Worm (Caenorhabditis elegans) whole organism, L4 larva: ENCODE results near the gene ZK822.1.
A peak's percentile ranks its signal among the peaks of the same experiment; 100 is the strongest.

ENCODE experiments used
- F10B5.3 ChIP-seq: sonication (generic microtip); optimal IDR thresholded peaks from 2 replicates; lab custom pipeline; 2016; ENCODE audit warnings: mild to moderate bottlenecking, missing genetic modification characterization, missing compliant biosample characterization
- F44E2.7 ChIP-seq: fragments of 200-800 bp; sonication (Bioruptor generic); IDR thresholded peaks from 2 replicates; pipeline ENCODE4 v2.1.2; 2022; ENCODE audit warnings: missing genetic modification characterization, missing compliant biosample characterization
- F49E8.2 ChIP-seq: sonication (generic microtip); optimal IDR thresholded peaks from 2 replicates; lab custom pipeline; 2016; ENCODE audit warnings: missing compliant biosample characterization, mild to moderate bottlenecking, missing genetic modification characterization, borderline replicate concordance
- R02D3.7 ChIP-seq: fragments of 150-350 bp; sonication (generic microtip); optimal IDR thresholded peaks from 3 replicates; lab custom pipeline; 2014; ENCODE audit warnings: missing biosample characterization, missing genetic modification characterization
- Y48G9A.11 ChIP-seq: fragments of 200-800 bp; sonication (Bioruptor generic); IDR thresholded peaks from 2 replicates; pipeline ENCODE4 v1.3.6; 2022; ENCODE audit warnings: missing genetic modification reagents, missing genetic modification characterization, missing compliant biosample characterization
- aha-1 ChIP-seq: fragments of 150-350 bp; peaks from one replicate; lab custom pipeline; 2014; ENCODE audit warnings: missing biosample characterization, missing genetic modification characterization
- ama-1 ChIP-seq: fragments of 150-350 bp; optimal IDR thresholded peaks from 2 replicates; lab custom pipeline; 2014; ENCODE audit warnings: inconsistent platforms, mixed read lengths
- arid-1 ChIP-seq: fragments of 200-800 bp; sonication (Bioruptor generic); conservative IDR thresholded peaks from 2 replicates; pipeline ENCODE4 v1.3.6; 2022; ENCODE audit warnings: missing genetic modification reagents, missing genetic modification characterization, missing compliant biosample characterization
- ceh-20 ChIP-seq: fragments of 200-800 bp; sonication (Bioruptor generic); IDR thresholded peaks from 2 replicates; pipeline ENCODE4 v1.3.6; 2022; ENCODE audit warnings: missing genetic modification reagents, missing genetic modification characterization, missing compliant biosample characterization
- ceh-62 ChIP-seq: sonication (generic microtip); optimal IDR thresholded peaks from 2 replicates; lab custom pipeline; 2017; ENCODE audit warnings: missing biosample characterization, missing genetic modification characterization
- daf-16 ChIP-seq, 3 experiments: sonication (generic microtip); optimal IDR thresholded peaks; 2 replicates each; lab custom pipeline; 2016 to 2017; ENCODE audit warnings: missing genetic modification characterization in 3 of 3, missing genetic modification reagents in 3 of 3, mild to moderate bottlenecking in 2 of 3, missing compliant biosample characterization in 2 of 3, missing biosample characterization in 1 of 3, moderate library complexity in 1 of 3
- dmd-6 ChIP-seq: fragments of 200-800 bp; sonication (Bioruptor generic); IDR thresholded peaks from 2 replicates; pipeline ENCODE4 v1.3.6; 2022; ENCODE audit warnings: missing genetic modification reagents, missing genetic modification characterization, missing compliant biosample characterization
- egl-27 ChIP-seq: sonication (generic microtip); optimal IDR thresholded peaks from 3 replicates; lab custom pipeline; 2017; ENCODE audit warnings: missing biosample characterization, missing genetic modification reagents, missing genetic modification characterization
- fkh-10 ChIP-seq: fragments of 150-350 bp; optimal IDR thresholded peaks from 2 replicates; lab custom pipeline; 2014; ENCODE audit warnings: missing biosample characterization, missing genetic modification reagents, missing genetic modification characterization
- gei-8 ChIP-seq: fragments of 200-800 bp; sonication (Bioruptor generic); optimal IDR thresholded peaks from 2 replicates; lab custom pipeline; 2018; ENCODE audit warnings: mild to moderate bottlenecking, missing genetic modification characterization, missing compliant biosample characterization
- hlh-11 ChIP-seq: fragments of 200-800 bp; sonication (Bioruptor generic); optimal IDR thresholded peaks from 2 replicates; lab custom pipeline; 2018; ENCODE audit warnings: mild to moderate bottlenecking, missing genetic modification characterization, missing compliant biosample characterization
- hmg-1.1 ChIP-seq: fragments of 200-800 bp; sonication (Bioruptor generic); IDR thresholded peaks from 2 replicates; pipeline ENCODE4 v1.3.6; 2022; ENCODE audit warnings: missing genetic modification reagents, missing genetic modification characterization, missing compliant biosample characterization
- lim-7 ChIP-seq: fragments of 200-800 bp; sonication (Bioruptor generic); IDR thresholded peaks from 2 replicates; pipeline ENCODE4 v1.3.6; 2022; ENCODE audit warnings: missing genetic modification characterization, missing compliant biosample characterization
- lin-15B ChIP-seq: fragments of 150-350 bp; sonication (generic microtip); optimal IDR thresholded peaks from 3 replicates; lab custom pipeline; 2014; ENCODE audit warnings: missing biosample characterization, missing genetic modification characterization
- lin-38 ChIP-seq: fragments of 200-800 bp; sonication (Bioruptor generic); IDR thresholded peaks from 2 replicates; pipeline ENCODE4 v1.3.6; 2022; ENCODE audit warnings: missing genetic modification reagents, missing genetic modification characterization, missing compliant biosample characterization
- lsy-2 ChIP-seq, 2 experiments: fragments of 150-350 bp in 1 of 2; sonication (generic microtip) in 1 of 2; optimal IDR thresholded peaks; 2 replicates each; lab custom pipeline; 2014 to 2017; ENCODE audit warnings: missing biosample characterization in 2 of 2, missing genetic modification characterization in 2 of 2
- madf-9 ChIP-seq: fragments of 200-800 bp; sonication (Bioruptor generic); conservative IDR thresholded peaks from 2 replicates; pipeline ENCODE4 v1.3.6; 2022; ENCODE audit warnings: missing genetic modification reagents, missing genetic modification characterization, missing compliant biosample characterization
- mdl-1 ChIP-seq, 2 experiments: fragments of 150-350 bp in 1 of 2; sonication (generic microtip) in 1 of 2; optimal IDR thresholded peaks; 2 replicates each; lab custom pipeline; 2014 to 2017; ENCODE audit warnings: missing biosample characterization in 2 of 2, missing genetic modification characterization in 2 of 2
- mdt-29 ChIP-seq: fragments of 200-800 bp; sonication (Bioruptor generic); IDR thresholded peaks from 2 replicates; pipeline ENCODE4 v1.3.6; 2022; ENCODE audit warnings: missing genetic modification reagents, missing genetic modification characterization, missing compliant biosample characterization
- mxl-3 ChIP-seq: fragments of 200-800 bp; sonication (Bioruptor generic); optimal IDR thresholded peaks from 2 replicates; lab custom pipeline; 2018; ENCODE audit warnings: mild to moderate bottlenecking, missing genetic modification characterization, missing compliant biosample characterization
- nhr-102 ChIP-seq: sonication (generic microtip); optimal IDR thresholded peaks from 2 replicates; lab custom pipeline; 2016; ENCODE audit warnings: mild to moderate bottlenecking, missing genetic modification characterization, moderate library complexity, missing compliant biosample characterization
- nhr-11 ChIP-seq: fragments of 150-350 bp; optimal IDR thresholded peaks from 2 replicates; lab custom pipeline; 2014; ENCODE audit warnings: missing biosample characterization, missing genetic modification characterization
- nhr-28 ChIP-seq: fragments of 150-350 bp; optimal IDR thresholded peaks from 2 replicates; lab custom pipeline; 2014; ENCODE audit warnings: missing biosample characterization, missing genetic modification characterization
- nhr-42 ChIP-seq: fragments of 200-800 bp; sonication (Bioruptor generic); IDR thresholded peaks from 2 replicates; pipeline ENCODE4 v1.3.6; 2022; ENCODE audit warnings: missing genetic modification characterization, missing compliant biosample characterization
- nhr-6 ChIP-seq: fragments of 150-350 bp; optimal IDR thresholded peaks from 2 replicates; lab custom pipeline; 2014; ENCODE audit warnings: missing biosample characterization, missing genetic modification characterization
- pha-4 ChIP-seq, 2 experiments: fragments of 150-350 bp in 1 of 2; fragments of 200-800 bp in 1 of 2; sonication (Bioruptor generic) in 1 of 2; IDR thresholded peaks in 1 of 2; optimal IDR thresholded peaks in 1 of 2; 2 replicates each; pipeline versions ENCODE4 v1.3.6 to Lab custom; 2014 to 2022; ENCODE audit warnings: missing genetic modification characterization in 2 of 2, missing genetic modification reagents in 2 of 2, missing biosample characterization in 1 of 2, missing compliant biosample characterization in 1 of 2
- php-3 ChIP-seq: fragments of 200-800 bp; sonication (Bioruptor generic); IDR thresholded peaks from 2 replicates; pipeline ENCODE4 v1.3.6; 2022; ENCODE audit warnings: missing genetic modification reagents, missing genetic modification characterization, missing compliant biosample characterization
- rbr-2 ChIP-seq: sonication (generic microtip); optimal IDR thresholded peaks from 2 replicates; lab custom pipeline; 2016; ENCODE audit warnings: missing genotype, missing genetic modification characterization, missing compliant biosample characterization
- skn-1 ChIP-seq: fragments of 150-350 bp; optimal IDR thresholded peaks from 2 replicates; lab custom pipeline; 2014; ENCODE audit warnings: missing biosample characterization, missing genetic modification characterization
- snpc-4 ChIP-seq: fragments of 150-350 bp; optimal IDR thresholded peaks from 2 replicates; lab custom pipeline; 2014; ENCODE audit warnings: missing biosample characterization, missing genetic modification characterization
- spr-1 ChIP-seq: sonication (generic microtip); optimal IDR thresholded peaks from 2 replicates; lab custom pipeline; 2016; ENCODE audit warnings: mild to moderate bottlenecking, missing genetic modification characterization, missing compliant biosample characterization
- spr-3 ChIP-seq: fragments of 200-800 bp; sonication (Bioruptor generic); optimal IDR thresholded peaks from 2 replicates; lab custom pipeline; 2018; ENCODE audit warnings: mild to moderate bottlenecking, missing genetic modification characterization, missing compliant biosample characterization
- tra-1 ChIP-seq: fragments of 200-800 bp; sonication (Bioruptor generic); IDR thresholded peaks from 2 replicates; pipeline ENCODE4 v1.3.6; 2022; ENCODE audit warnings: missing genetic modification reagents, missing genetic modification characterization, missing compliant biosample characterization
- unc-62 ChIP-seq, 3 experiments: fragments of 150-350 bp in 1 of 3; sonication (generic microtip); optimal IDR thresholded peaks in 2 of 3; peaks in 1 of 3; 1 replicate in 1 of 3; 2 replicates in 2 of 3; lab custom pipeline; 2014 to 2017; ENCODE audit warnings: missing biosample characterization in 3 of 3, missing genetic modification characterization in 3 of 3, missing genetic modification reagents in 3 of 3, missing genotype in 1 of 3
- zag-1 ChIP-seq: fragments of 150-350 bp; optimal IDR thresholded peaks from 2 replicates; lab custom pipeline; 2014; ENCODE audit warnings: missing biosample characterization, missing genetic modification characterization
- zip-11 ChIP-seq: fragments of 200-800 bp; sonication (Bioruptor generic); IDR thresholded peaks from 2 replicates; pipeline ENCODE4 v1.3.6; 2022; ENCODE audit warnings: missing genetic modification characterization, missing compliant biosample characterization
- zip-2 ChIP-seq: fragments of 150-350 bp; optimal IDR thresholded peaks from 2 replicates; lab custom pipeline; 2014; ENCODE audit warnings: missing biosample characterization, missing genetic modification characterization
- ztf-7 ChIP-seq: fragments of 150-350 bp; optimal IDR thresholded peaks from 2 replicates; lab custom pipeline; 2014; ENCODE audit warnings: missing biosample characterization, missing genetic modification characterization

The ZK822.1 gene

ce11 chrIV:11961485-11962255 lies 39.7 kb upstream of the ZK822.1 start, which contains the start of gene ZK829.7 (continued):
- TF ChIP-seq nhr-102 (tag; lab: Kevin White, UChicago), result peak; percentile 53
- TF ChIP-seq lsy-2 (tag; optimal IDR thresholded peaks at IDR 0.05; lab: Kevin White, UChicago), result peak in 1 of 2 experiments; percentile 86
- no peak for TF ChIP-seq ceh-62 (tag; lab: Kevin White, UChicago)
- peak; percentile 41 for TF ChIP-seq fkh-10 (GFP tag; lab: Kevin White, UChicago)
- TF ChIP-seq hlh-11 (tag; lab: Kevin White, UChicago), result peak; percentile 54
- TF ChIP-seq skn-1 (tag; lab: Kevin White, UChicago), result no peak
- TF ChIP-seq rbr-2 (tag; lab: Kevin White, UChicago), result peak; percentile 71
- TF ChIP-seq ama-1 (lab: Kevin White, UChicago), result no peak
- peak; percentile 33 for TF ChIP-seq dmd-6
- peak; percentile 12 for TF ChIP-seq F10B5.3 (tag; lab: Kevin White, UChicago)
- 0 out of 2 replicates have a peak, but pooled peaks have one; percentile 21 for TF ChIP-seq arid-1
- no peak for TF ChIP-seq zag-1 (tag; lab: Kevin White, UChicago)
- peak; percentile 25; the same call in 1 of the 2 replicates for TF ChIP-seq pha-4 (GFP tag; IDR thresholded peaks at IDR 0.05; lab: Robert Waterston, UW)
- TF ChIP-seq pha-4 (tag; optimal IDR thresholded peaks at IDR 0.05; lab: Kevin White, UChicago), result peak; percentile 66
- TF ChIP-seq ceh-20, result no peak

- TF ChIP-seq lin-38 (GFP tag; lab: Robert Waterston, UW) (peak; percentile 43), lsy-2 (tag; optimal IDR thresholded peaks at IDR 0.05; lab: Kevin White, UChicago) (peak in 1 of 2 experiments; percentile 1), nhr-102 (tag; lab: Kevin White, UChicago) (peak; percentile 18), aha-1 (peak; percentile 36), php-3 (no peak), hmg-1.1 (GFP tag; lab: Robert Waterston, UW) (no peak), ama-1 (lab: Kevin White, UChicago) (peak; percentile 47), mdt-29 (GFP tag; lab: Robert Waterston, UW) (0 out of 2 replicates have a peak, but pooled peaks have one; percentile 38)
- TF ChIP-seq, all 104 proteins: peak for 6
These were observed 37.6 kb upstream of the ZK822.1 start, which contains the start of gene tgt-1 for ce11 chrIV:11959573-11959972. TSS of gene tgt-1 (minus strand) at chrIV:11959804.

- TF ChIP-seq snpc-4, result no peak
- peak; percentile 94 for TF ChIP-seq aha-1
- TF ChIP-seq madf-9 (GFP tag; lab: Robert Waterston, UW), result no peak
- no peak for TF ChIP-seq spr-3
- no peak for TF ChIP-seq egl-27 (tag; lab: Kevin White, UChicago)
- no peak for TF ChIP-seq nhr-28
- TF ChIP-seq mxl-3, result peak; percentile 66
- no peak for TF ChIP-seq nhr-11 (tag; lab: Kevin White, UChicago)
- no peak for TF ChIP-seq ztf-7 (tag; lab: Kevin White, UChicago)
- TF ChIP-seq spr-1, result no peak
- no peak for TF ChIP-seq Y48G9A.11 (GFP tag; lab: Robert Waterston, UW)
- TF ChIP-seq lin-15B (tag; lab: Kevin White, UChicago), result no peak
- no peak for TF ChIP-seq F49E8.2 (tag; lab: Kevin White, UChicago)
- TF ChIP-seq ceh-20, result no peak
- no peak for TF ChIP-seq gei-8 (GFP tag; lab: Kevin White, UChicago)
- TF ChIP-seq daf-16 (GFP tag; optimal IDR thresholded peaks at IDR 0.05; lab: Kevin White, UChicago), result peak in 1 of 2 experiments; percentile 7
- TF ChIP-seq daf-16 (tag; optimal IDR thresholded peaks at IDR 0.05; lab: Kevin White, UChicago), result no peak
- TF ChIP-seq unc-62 (GFP tag; optimal IDR thresholded peaks at IDR 0.05 in 1 of 2; lab: Kevin White, UChicago), result peak in 1 of 2 experiments; percentile 22
- no peak for TF ChIP-seq unc-62 (tag; optimal IDR thresholded peaks at IDR 0.05; lab: Kevin White, UChicago)
- no peak for TF ChIP-seq zip-11 (GFP tag; lab: Robert Waterston, UW)
- peak; percentile 40 for TF ChIP-seq hlh-11 (tag; lab: Kevin White, UChicago)
- no peak for TF ChIP-seq nhr-42 (GFP tag; lab: Robert Waterston, UW)
- TF ChIP-seq lin-38 (GFP tag; lab: Robert Waterston, UW), result no peak
- no peak for TF ChIP-seq tra-1
- no peak for TF ChIP-seq zag-1 (tag; lab: Kevin White, UChicago)
- TF ChIP-seq mdl-1 (tag; optimal IDR thresholded peaks at IDR 0.05; lab: Kevin White, UChicago), result peak in 1 of 2 experiments; percentile 33
- no peak for TF ChIP-seq zip-2 (tag; lab: Kevin White, UChicago)
- no peak for TF ChIP-seq nhr-102 (tag; lab: Kevin White, UChicago)
- TF ChIP-seq F10B5.3 (tag; lab: Kevin White, UChicago), result no peak
- TF ChIP-seq R02D3.7, result no peak
- TF ChIP-seq lim-7 (GFP tag; lab: Robert Waterston, UW), result 0 out of 2 replicates have a peak, but pooled peaks have one; percentile 26
- TF ChIP-seq nhr-6 (tag; lab: Kevin White, UChicago), result no peak
- TF ChIP-seq rbr-2 (tag; lab: Kevin White, UChicago), result no peak
- no peak for TF ChIP-seq arid-1
- TF ChIP-seq F44E2.7 (GFP tag; lab: Robert Waterston, UW), result no peak
These were observed 35.1 kb upstream of the ZK822.1 start for ce11 chrIV:11957074-11957473.
